Fruit fly (Drosophila melanogaster) whole organism, embryonic: ENCODE data around the gene CG33502.

Experiments used
- Bteb2 ChIP-seq: fragments of 200-800 bp; sonication (Bioruptor generic); optimal IDR thresholded peaks from 2 replicates; lab custom pipeline; 2016; ENCODE audit warnings: missing biosample characterization, missing genetic modification characterization
- C15 ChIP-seq: fragments of 200-800 bp; sonication (Bioruptor generic); IDR thresholded peaks from 3 replicates; pipeline ENCODE4 v1.3.6; 2022; ENCODE audit warnings: missing biosample characterization, missing genetic modification characterization
- CG15073 ChIP-seq: fragments of 200-800 bp; sonication (Bioruptor generic); optimal IDR thresholded peaks from 2 replicates; lab custom pipeline; 2016; ENCODE audit warnings: missing biosample characterization, missing genetic modification characterization
- CG16815 ChIP-seq: fragments of 200-800 bp; sonication (Bioruptor generic); optimal IDR thresholded peaks from 3 replicates; lab custom pipeline; 2017; ENCODE audit warnings: missing biosample characterization, mild to moderate bottlenecking, missing genetic modification characterization
- CG17328 ChIP-seq: fragments of 200-800 bp; sonication (Bioruptor generic); IDR thresholded peaks from 2 replicates; pipeline ENCODE4 v1.3.6; 2022; ENCODE audit warnings: missing biosample characterization, missing genetic modification characterization
- CG2116 ChIP-seq: fragments of 200-800 bp; sonication (Bioruptor generic); optimal IDR thresholded peaks from 3 replicates; lab custom pipeline; 2018; ENCODE audit warnings: missing biosample characterization, mild to moderate bottlenecking, missing genetic modification characterization
- CG2199 ChIP-seq: fragments of 200-800 bp; sonication (Bioruptor generic); IDR thresholded peaks from 3 replicates; pipeline ENCODE4 v1.3.6; 2022; ENCODE audit warnings: missing biosample characterization, missing genetic modification characterization
- CG30020 ChIP-seq: fragments of 200-800 bp; optimal IDR thresholded peaks from 2 replicates; lab custom pipeline; 2019; ENCODE audit warnings: missing biosample characterization, mild to moderate bottlenecking, missing genetic modification characterization, moderate library complexity
- CG34376 ChIP-seq: fragments of 200-800 bp; sonication (Bioruptor generic); optimal IDR thresholded peaks from 2 replicates; lab custom pipeline; 2018; ENCODE audit warnings: missing biosample characterization, mild to moderate bottlenecking, missing genetic modification characterization
- CG4854 ChIP-seq: fragments of 200-800 bp; sonication (Bioruptor generic); optimal IDR thresholded peaks from 2 replicates; lab custom pipeline; 2016; ENCODE audit warnings: missing biosample characterization, missing genetic modification characterization, inconsistent platforms
- CG6683 ChIP-seq: fragments of 200-800 bp; sonication (Bioruptor generic); optimal IDR thresholded peaks from 2 replicates; lab custom pipeline; 2017; ENCODE audit warnings: missing biosample characterization, mild to moderate bottlenecking, missing genetic modification characterization, missing genetic modification reagents
- CG6791 ChIP-seq: fragments of 200-800 bp; sonication (Bioruptor generic); IDR thresholded peaks from 3 replicates; pipeline ENCODE4 v1.3.6; 2022; ENCODE audit warnings: missing biosample characterization, missing genetic modification characterization; ENCODE audit not compliant: partially characterized antibody
- CG6854 ChIP-seq: fragments of 200-800 bp; sonication (Bioruptor generic); optimal IDR thresholded peaks from 3 replicates; lab custom pipeline; 2017; ENCODE audit warnings: missing biosample characterization, mild to moderate bottlenecking, missing genetic modification characterization
- CG8089 ChIP-seq: fragments of 200-800 bp; sonication (Bioruptor generic); optimal IDR thresholded peaks from 3 replicates; lab custom pipeline; 2016; ENCODE audit warnings: missing biosample characterization, missing genetic modification characterization
- CG8290 ChIP-seq, 3 experiments: fragments of 200-800 bp; sonication (Bioruptor generic); optimal IDR thresholded peaks; 2 replicates each; lab custom pipeline; 2016 to 2019; ENCODE audit warnings: missing biosample characterization in 3 of 3, missing genetic modification characterization in 3 of 3, mild to moderate bottlenecking in 2 of 3, moderate library complexity in 1 of 3
- CG8359 ChIP-seq: fragments of 200-800 bp; sonication (Bioruptor generic); optimal IDR thresholded peaks from 2 replicates; lab custom pipeline; 2017; ENCODE audit warnings: missing biosample characterization, mild to moderate bottlenecking, missing genetic modification characterization, borderline replicate concordance
- CG8388 ChIP-seq: fragments of 200-800 bp; sonication (Bioruptor generic); optimal IDR thresholded peaks from 2 replicates; lab custom pipeline; 2019; ENCODE audit warnings: missing biosample characterization, mild to moderate bottlenecking, missing genetic modification characterization, moderate library complexity
- CG8765 ChIP-seq: fragments of 200-800 bp; sonication (Bioruptor generic); IDR thresholded peaks from 2 replicates; pipeline ENCODE4 v1.3.6; 2022; ENCODE audit warnings: missing biosample characterization, missing genetic modification characterization
- Camta ChIP-seq: fragments of 200-800 bp; sonication (Bioruptor generic); optimal IDR thresholded peaks from 2 replicates; lab custom pipeline; 2016; ENCODE audit warnings: missing biosample characterization, missing genetic modification characterization
- CoRest ChIP-seq: fragments of 200-800 bp; sonication (Bioruptor generic); optimal IDR thresholded peaks from 3 replicates; lab custom pipeline; 2018; ENCODE audit warnings: missing biosample characterization, mild to moderate bottlenecking, missing genetic modification characterization, moderate library complexity
- D19B ChIP-seq: fragments of 200-800 bp; sonication (Bioruptor generic); optimal IDR thresholded peaks from 2 replicates; lab custom pipeline; 2017; ENCODE audit warnings: missing biosample characterization, mild to moderate bottlenecking, missing genetic modification characterization
- Dek ChIP-seq: fragments of 200-800 bp; sonication (Bioruptor generic); optimal IDR thresholded peaks from 3 replicates; lab custom pipeline; 2019; ENCODE audit warnings: missing biosample characterization, mild to moderate bottlenecking, missing genetic modification characterization, moderate library complexity
- Doc2 ChIP-seq: fragments of 200-800 bp; sonication (Bioruptor generic); IDR thresholded peaks from 2 replicates; pipeline ENCODE4 v1.3.6; 2022; ENCODE audit warnings: missing biosample characterization, missing genetic modification characterization
- Ets97D ChIP-seq: fragments of 200-800 bp; sonication (Bioruptor generic); optimal IDR thresholded peaks from 3 replicates; lab custom pipeline; 2016; ENCODE audit warnings: missing biosample characterization, missing genetic modification characterization
- Fer2 ChIP-seq: fragments of 200-800 bp; sonication (Bioruptor generic); optimal IDR thresholded peaks from 2 replicates; lab custom pipeline; 2018; ENCODE audit warnings: missing biosample characterization, mild to moderate bottlenecking, missing genetic modification characterization, moderate library complexity
- Gug ChIP-seq: fragments of 200-800 bp; sonication (Bioruptor generic); IDR thresholded peaks from 4 replicates; pipeline ENCODE4 v1.3.6; 2022; ENCODE audit warnings: missing biosample characterization, missing genetic modification characterization
- H2.0 ChIP-seq: fragments of 200-800 bp; sonication (Bioruptor generic); IDR thresholded peaks from 2 replicates; pipeline ENCODE4 v1.3.6; 2022; ENCODE audit warnings: missing biosample characterization, missing genetic modification characterization
- HLHmδ ChIP-seq: fragments of 200-800 bp; sonication (Bioruptor generic); optimal IDR thresholded peaks from 2 replicates; lab custom pipeline; 2018; ENCODE audit warnings: missing biosample characterization, mild to moderate bottlenecking, missing genetic modification characterization, moderate library complexity
- Hand ChIP-seq: fragments of 200-800 bp; sonication (Bioruptor generic); optimal IDR thresholded peaks from 2 replicates; lab custom pipeline; 2017; ENCODE audit warnings: mild to moderate bottlenecking, missing biosample characterization, missing genetic modification reagents, missing genetic modification characterization
- HmgD ChIP-seq: fragments of 200-800 bp; sonication (Bioruptor generic); optimal IDR thresholded peaks from 3 replicates; lab custom pipeline; 2016; ENCODE audit warnings: missing biosample characterization, missing genetic modification characterization
- Hr51 ChIP-seq, 2 experiments: fragments of 200-800 bp; sonication (Bioruptor generic); optimal IDR thresholded peaks; 2 replicates in 1 of 2; 3 replicates in 1 of 2; lab custom pipeline; 2016 to 2018; ENCODE audit warnings: missing biosample characterization in 2 of 2, missing genetic modification characterization in 2 of 2, mild to moderate bottlenecking in 1 of 2, moderate library complexity in 1 of 2
- Neu2 ChIP-seq: fragments of 200-800 bp; sonication (Bioruptor generic); optimal IDR thresholded peaks from 3 replicates; lab custom pipeline; 2016; ENCODE audit warnings: missing biosample characterization, missing genetic modification characterization, borderline replicate concordance
- Nf-YC ChIP-seq: fragments of 200-800 bp; optimal IDR thresholded peaks from 3 replicates; lab custom pipeline; 2019; ENCODE audit warnings: missing biosample characterization, mild to moderate bottlenecking, missing genetic modification characterization, moderate library complexity
- Ravus ChIP-seq: fragments of 200-800 bp; sonication (Bioruptor generic); IDR thresholded peaks from 2 replicates; pipeline ENCODE4 v1.3.6; 2022; ENCODE audit warnings: missing biosample characterization, missing genetic modification characterization
- aop ChIP-seq: fragments of 200-800 bp; sonication (Bioruptor generic); IDR thresholded peaks from 2 replicates; pipeline ENCODE4 v1.3.6; 2022; ENCODE audit warnings: missing biosample characterization, missing genetic modification characterization
- bowl ChIP-seq: fragments of 200-800 bp; sonication (Bioruptor generic); IDR thresholded peaks from 2 replicates; pipeline ENCODE4 v1.3.6; 2022; ENCODE audit warnings: missing biosample characterization, missing genetic modification characterization
- btn ChIP-seq: fragments of 200-800 bp; sonication (Bioruptor generic); optimal IDR thresholded peaks from 2 replicates; lab custom pipeline; 2016; ENCODE audit warnings: missing biosample characterization, missing genetic modification characterization
- dpn ChIP-seq, 2 experiments: fragments of 200-800 bp; sonication (Bioruptor generic); optimal IDR thresholded peaks; 3 replicates each; lab custom pipeline; 2016; ENCODE audit warnings: missing biosample characterization in 2 of 2, missing genetic modification characterization in 2 of 2
- gt ChIP-seq: fragments of 200-800 bp; sonication (Bioruptor generic); IDR thresholded peaks from 2 replicates; pipeline ENCODE4 v1.3.6; 2022; ENCODE audit warnings: missing biosample characterization, missing genetic modification characterization
- mirr ChIP-seq: fragments of 200-800 bp; sonication (Bioruptor generic); optimal IDR thresholded peaks from 3 replicates; lab custom pipeline; 2018; ENCODE audit warnings: missing biosample characterization, mild to moderate bottlenecking, missing genetic modification characterization
- otp ChIP-seq: fragments of 200-800 bp; sonication (Bioruptor generic); IDR thresholded peaks from 3 replicates; pipeline ENCODE4, ENCODE4 v1.3.6; 2022; ENCODE audit warnings: missing biosample characterization, missing genetic modification characterization
- p53 ChIP-seq: fragments of 200-800 bp; sonication (Bioruptor generic); optimal IDR thresholded peaks from 2 replicates; lab custom pipeline; 2016; ENCODE audit warnings: missing biosample characterization, missing genetic modification characterization
- ranshi ChIP-seq: fragments of 200-800 bp; sonication (Bioruptor generic); IDR thresholded peaks from 2 replicates; pipeline ENCODE4 v1.3.6; 2022; ENCODE audit warnings: missing biosample characterization, missing genetic modification characterization
- rib ChIP-seq: fragments of 200-800 bp; sonication (Bioruptor generic); IDR thresholded peaks from 2 replicates; pipeline ENCODE4 v1.3.6; 2022; ENCODE audit warnings: missing biosample characterization, missing genetic modification characterization
- so ChIP-seq: fragments of 200-800 bp; sonication (Bioruptor generic); IDR thresholded peaks from 3 replicates; pipeline ENCODE4 v1.3.6; 2022; ENCODE audit warnings: missing biosample characterization, missing genetic modification characterization
- twi ChIP-seq: fragments of 200-800 bp; optimal IDR thresholded peaks from 2 replicates; lab custom pipeline; 2019; ENCODE audit warnings: missing biosample characterization, mild to moderate bottlenecking, missing genetic modification characterization, moderate library complexity
- vnd ChIP-seq: fragments of 200-800 bp; sonication (Bioruptor generic); IDR thresholded peaks from 3 replicates; pipeline ENCODE4 v1.3.6; 2022; ENCODE audit warnings: missing biosample characterization, missing genetic modification characterization; ENCODE audit not compliant: partially characterized antibody
- wdn ChIP-seq: fragments of 200-800 bp; sonication (Bioruptor generic); IDR thresholded peaks from 2 replicates; pipeline ENCODE4 v1.3.6; 2022; ENCODE audit warnings: missing biosample characterization, missing genetic modification characterization
- wek ChIP-seq: fragments of 200-800 bp; sonication (Bioruptor generic); optimal IDR thresholded peaks from 3 replicates; lab custom pipeline; 2018; ENCODE audit warnings: missing biosample characterization, mild to moderate bottlenecking, missing genetic modification characterization, moderate library complexity
- zf30C ChIP-seq: fragments of 200-800 bp; sonication (Bioruptor generic); optimal IDR thresholded peaks from 3 replicates; lab custom pipeline; 2018; ENCODE audit warnings: missing biosample characterization, mild to moderate bottlenecking, missing genetic modification characterization

The CG33502 gene

dm6 chrX:21593907-21594306 lies 17.4 kb downstream of the CG33502 start (continued):
- peak; percentile 67 for TF ChIP-seq Camta (GFP tag; lab: Kevin White, UChicago)
- peak; percentile 65 for TF ChIP-seq CG16815 (GFP tag; lab: Kevin White, UChicago)
- peak; percentile 78 to 83 for TF ChIP-seq dpn (GFP tag; optimal IDR thresholded peaks at IDR 0.05; lab: Kevin White, UChicago)
- peak; percentile 13 for TF ChIP-seq CG15073
- peak; percentile 64 for TF ChIP-seq zf30C (GFP tag; lab: Kevin White, UChicago)
- TF ChIP-seq p53: peak; percentile 63
- TF ChIP-seq Fer2 (tag; lab: Kevin White, UChicago): peak; percentile 44
- TF ChIP-seq CG8388: peak; percentile 83
- 0 out of 2 replicates have a peak, but pooled peaks have one; percentile 46 for TF ChIP-seq bowl (GFP tag; lab: Robert Waterston, UW)
- peak; percentile 41 for TF ChIP-seq CG6683 (GFP tag; lab: Kevin White, UChicago)
- TF ChIP-seq CG8089: peak; percentile 90
- peak; percentile 18 for TF ChIP-seq wek (GFP tag; lab: Kevin White, UChicago)
- TF ChIP-seq Doc2: no peak
- TF ChIP-seq Dek (tag; lab: Kevin White, UChicago): peak; percentile 49
- peak; percentile 61; the same call in 1 of the 3 replicates for TF ChIP-seq C15 (GFP tag; lab: Robert Waterston, UW)
- peak; percentile 85 for TF ChIP-seq CG8765 (GFP tag; lab: Robert Waterston, UW)
- no peak for TF ChIP-seq vnd
- TF ChIP-seq rib (GFP tag; lab: Robert Waterston, UW): no peak
- peak; percentile 71 for TF ChIP-seq twi
- peak; percentile 76; the same call in 2 of the 3 replicates for TF ChIP-seq CG2199
- TF ChIP-seq Hr51 (GFP tag; optimal IDR thresholded peaks at IDR 0.05; lab: Kevin White, UChicago): peak; percentile 45 to 80
- peak; percentile 64 for TF ChIP-seq btn (GFP tag; lab: Kevin White, UChicago)
- TF ChIP-seq Gug (GFP tag; lab: Robert Waterston, UW): peak; percentile 81
- peak; percentile 42 for TF ChIP-seq Ets97D (GFP tag; lab: Kevin White, UChicago)
- peak; percentile 3 for TF ChIP-seq Ravus (GFP tag; lab: Robert Waterston, UW)
- TF ChIP-seq mirr (GFP tag; lab: Kevin White, UChicago): no peak
- peak; percentile 82 for TF ChIP-seq CG17328
- TF ChIP-seq HLHmδ: no peak
- no peak for TF ChIP-seq CG34376 (GFP tag; lab: Kevin White, UChicago)
- TF ChIP-seq CG4854 (GFP tag; lab: Kevin White, UChicago): peak; percentile 56
- peak; percentile 63 for TF ChIP-seq Neu2 (GFP tag; lab: Kevin White, UChicago)
- peak; percentile 52 for TF ChIP-seq Bteb2 (GFP tag; lab: Kevin White, UChicago)
- peak; percentile 78; the same call in 1 of the 3 replicates for TF ChIP-seq so (GFP tag; lab: Robert Waterston, UW)
- peak; percentile 26 for TF ChIP-seq D19B (GFP tag; lab: Kevin White, UChicago)
- TF ChIP-seq ranshi (GFP tag; lab: Robert Waterston, UW): peak; percentile 86
- peak; percentile 54 for TF ChIP-seq HmgD (GFP tag; lab: Kevin White, UChicago)
- TF ChIP-seq CG30020: no peak
- peak; percentile 80 for TF ChIP-seq otp (GFP tag; lab: Robert Waterston, UW)
- peak; percentile 85 for TF ChIP-seq CoRest
- peak; percentile 39 for TF ChIP-seq Nf-YC (tag; lab: Kevin White, UChicago)
- peak; percentile 63 for TF ChIP-seq H2.0
- peak; percentile 7 for TF ChIP-seq Hand (GFP tag; lab: Kevin White, UChicago)
- TF ChIP-seq CG6791 (GFP tag; lab: Robert Waterston, UW): no peak
- TF ChIP-seq wdn: 0 out of 2 replicates have a peak, but pooled peaks have one; percentile 30
- peak; percentile 67 for TF ChIP-seq CG8359
- TF ChIP-seq CG2116: peak; percentile 24
- peak; percentile 51; the same call in 1 of the 2 replicates for TF ChIP-seq gt (GFP tag; lab: Robert Waterston, UW)
- 0 out of 2 replicates have a peak, but pooled peaks have one; percentile 34 for TF ChIP-seq aop (GFP tag; lab: Robert Waterston, UW)
- peak; percentile 38 for TF ChIP-seq CG6854 (GFP tag; lab: Kevin White, UChicago)
- TF ChIP-seq CG8290 (GFP tag; optimal IDR thresholded peaks at IDR 0.05; lab: Kevin White, UChicago): peak; percentile 41
- TF ChIP-seq CG8290 (tag; optimal IDR thresholded peaks at IDR 0.05; lab: Kevin White, UChicago): peak in 1 of 2 experiments; percentile 82
